Fruit fly (Drosophila melanogaster): ENCODE measurements around the gene NAAT1.

DNA sequence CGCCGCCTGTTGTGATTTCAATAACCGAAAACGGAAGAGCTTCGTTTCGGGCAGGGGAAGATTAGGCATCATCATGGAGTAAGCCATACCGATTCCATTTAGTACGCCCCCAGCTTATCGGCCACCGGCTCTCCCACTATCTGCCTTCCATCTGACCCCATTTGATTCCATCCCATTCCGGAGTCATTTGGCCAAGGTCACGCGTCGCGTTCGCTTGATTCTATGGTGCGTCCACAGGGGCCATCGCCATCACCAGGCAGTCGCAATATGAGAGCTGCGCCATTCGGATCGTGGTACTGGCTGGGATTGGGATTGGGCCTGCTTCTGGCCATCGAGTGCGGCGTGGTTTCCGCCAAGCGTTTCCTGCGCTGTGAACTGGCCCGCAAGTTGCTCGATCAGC lies 16.6 kb upstream of the NAAT1 start, which contains the start of gene CG16756:
- no peak for TF ChIP-seq usp (GFP tag; optimal IDR thresholded peaks at IDR 0.05)
- TF ChIP-seq pan (optimal IDR thresholded peaks at IDR 0.05), result no peak
- TF ChIP-seq EcR (GFP tag; optimal IDR thresholded peaks at IDR 0.05), result no peak
